Worm (Caenorhabditis elegans) whole organism, L3 larva: ENCODE results near the gene clc-4.

Experiments
- R02D3.7 ChIP-seq: fragments of 150-350 bp; optimal IDR thresholded peaks from 2 replicates; lab custom pipeline; 2014; ENCODE audit warnings: missing biosample characterization, missing genetic modification characterization
- ZK546.5 ChIP-seq: sonication (generic microtip); optimal IDR thresholded peaks from 2 replicates; lab custom pipeline; 2017; ENCODE audit warnings: missing biosample characterization, missing genetic modification characterization
- aly-2 ChIP-seq: fragments of 150-350 bp; optimal IDR thresholded peaks from 2 replicates; lab custom pipeline; 2014; ENCODE audit warnings: missing biosample characterization, missing genetic modification characterization
- ama-1 ChIP-seq: fragments of 150-350 bp; optimal IDR thresholded peaks from 2 replicates; lab custom pipeline; 2018
- ceh-16 ChIP-seq: sonication (generic microtip); optimal IDR thresholded peaks from 2 replicates; lab custom pipeline; 2017; ENCODE audit warnings: missing biosample characterization, missing genetic modification characterization
- ceh-28 ChIP-seq: fragments of 150-350 bp; optimal IDR thresholded peaks from 2 replicates; lab custom pipeline; 2014; ENCODE audit warnings: missing biosample characterization, missing genetic modification reagents, missing genetic modification characterization
- ceh-82 ChIP-seq: fragments of 150-350 bp; optimal IDR thresholded peaks from 2 replicates; lab custom pipeline; 2014; ENCODE audit warnings: missing biosample characterization, missing genetic modification characterization
- ceh-9 ChIP-seq: sonication (generic microtip); optimal IDR thresholded peaks from 2 replicates; lab custom pipeline; 2018; ENCODE audit warnings: missing biosample characterization, missing genetic modification characterization
- daf-12 ChIP-seq: fragments of 150-350 bp; optimal IDR thresholded peaks from 2 replicates; lab custom pipeline; 2014; ENCODE audit warnings: missing biosample characterization, missing genetic modification reagents, missing genetic modification characterization
- egl-27 ChIP-seq: sonication (generic microtip); optimal IDR thresholded peaks from 4 replicates; lab custom pipeline; 2017; ENCODE audit warnings: missing biosample characterization, missing genetic modification reagents, missing genetic modification characterization
- egl-5 ChIP-seq: fragments of 150-350 bp; optimal IDR thresholded peaks from 2 replicates; lab custom pipeline; 2017; ENCODE audit warnings: missing biosample characterization, missing genetic modification reagents, missing genetic modification characterization, inconsistent platforms
- elt-1 ChIP-seq: fragments of 150-350 bp; optimal IDR thresholded peaks from 2 replicates; lab custom pipeline; 2014; ENCODE audit warnings: missing biosample characterization, missing genetic modification characterization
- elt-2 ChIP-seq: sonication (generic microtip); optimal IDR thresholded peaks from 2 replicates; lab custom pipeline; 2016; ENCODE audit warnings: missing genetic modification reagents, mild to moderate bottlenecking, missing genetic modification characterization, missing compliant biosample characterization
- elt-3 ChIP-seq, 3 experiments: fragments of 150-350 bp in 1 of 3; sonication (generic microtip) in 2 of 3; optimal IDR thresholded peaks; 2 replicates in 2 of 3; 4 replicates in 1 of 3; lab custom pipeline; 2014 to 2017; ENCODE audit warnings: missing biosample characterization in 3 of 3, missing genetic modification characterization in 3 of 3
- fkh-2 ChIP-seq: fragments of 150-350 bp; optimal IDR thresholded peaks from 2 replicates; lab custom pipeline; 2014; ENCODE audit warnings: missing biosample characterization, missing genetic modification reagents, missing genetic modification characterization
- fos-1 ChIP-seq: fragments of 150-350 bp; optimal IDR thresholded peaks from 2 replicates; lab custom pipeline; 2014; ENCODE audit warnings: missing biosample characterization, missing genetic modification characterization
- hmg-11 ChIP-seq: sonication (generic microtip); optimal IDR thresholded peaks from 2 replicates; lab custom pipeline; 2016; ENCODE audit warnings: missing genetic modification characterization, missing compliant biosample characterization
- jun-1 ChIP-seq: fragments of 150-350 bp; optimal IDR thresholded peaks from 2 replicates; lab custom pipeline; 2014; ENCODE audit warnings: missing biosample characterization, missing genetic modification reagents, missing genetic modification characterization
- lin-15B ChIP-seq: fragments of 150-350 bp; optimal IDR thresholded peaks from 2 replicates; lab custom pipeline; 2014; ENCODE audit warnings: missing biosample characterization, missing genetic modification characterization
- lin-39 ChIP-seq: fragments of 150-350 bp; optimal IDR thresholded peaks from 2 replicates; lab custom pipeline; 2018; ENCODE audit warnings: missing biosample characterization, missing genetic modification reagents, missing genetic modification characterization
- lsy-12 ChIP-seq: sonication (generic microtip); optimal IDR thresholded peaks from 2 replicates; lab custom pipeline; 2016; ENCODE audit warnings: mild to moderate bottlenecking, missing genetic modification characterization, missing compliant biosample characterization
- mdl-1 ChIP-seq: fragments of 150-350 bp; optimal IDR thresholded peaks from 2 replicates; lab custom pipeline; 2014; ENCODE audit warnings: missing biosample characterization, missing genetic modification characterization
- mml-1 ChIP-seq: fragments of 150-350 bp; sonication (generic microtip); optimal IDR thresholded peaks from 3 replicates; lab custom pipeline; 2014; ENCODE audit warnings: missing biosample characterization, missing genetic modification characterization
- nfya-1 ChIP-seq: sonication (generic microtip); optimal IDR thresholded peaks from 2 replicates; lab custom pipeline; 2017; ENCODE audit warnings: missing genetic modification characterization, mild to moderate bottlenecking, missing compliant biosample characterization, antibody characterized with exemption, moderate library complexity; ENCODE audit not compliant: insufficient read depth
- nhr-11 ChIP-seq: fragments of 150-350 bp; optimal IDR thresholded peaks from 2 replicates; lab custom pipeline; 2014; ENCODE audit warnings: missing biosample characterization, missing genetic modification characterization
- nhr-23 ChIP-seq: fragments of 150-350 bp; optimal IDR thresholded peaks from 2 replicates; lab custom pipeline; 2014; ENCODE audit warnings: missing biosample characterization, missing genetic modification reagents, missing genetic modification characterization
- nhr-237 ChIP-seq: fragments of 150-350 bp; optimal IDR thresholded peaks from 2 replicates; lab custom pipeline; 2014; ENCODE audit warnings: missing biosample characterization, missing genetic modification characterization
- nhr-25 ChIP-seq: sonication (generic microtip); optimal IDR thresholded peaks from 2 replicates; lab custom pipeline; 2017; ENCODE audit warnings: missing biosample characterization, missing genetic modification characterization
- nhr-28 ChIP-seq: fragments of 150-350 bp; optimal IDR thresholded peaks from 2 replicates; lab custom pipeline; 2014; ENCODE audit warnings: missing biosample characterization, missing genetic modification characterization
- nhr-43 ChIP-seq: sonication (generic microtip); optimal IDR thresholded peaks from 2 replicates; lab custom pipeline; 2016; ENCODE audit warnings: mild to moderate bottlenecking, missing genetic modification characterization, missing compliant biosample characterization; ENCODE audit not compliant: poor library complexity, severe bottlenecking
- nhr-76 ChIP-seq: fragments of 150-350 bp; sonication (generic microtip); optimal IDR thresholded peaks from 5 replicates; lab custom pipeline; 2014; ENCODE audit warnings: missing biosample characterization, missing genetic modification characterization
- nhr-77 ChIP-seq: fragments of 150-350 bp; optimal IDR thresholded peaks from 2 replicates; lab custom pipeline; 2014; ENCODE audit warnings: missing biosample characterization, missing genetic modification characterization
- pha-4 ChIP-seq: fragments of 150-350 bp; optimal IDR thresholded peaks from 2 replicates; lab custom pipeline; 2014; ENCODE audit warnings: missing biosample characterization, missing genetic modification reagents, missing genetic modification characterization
- pqm-1 ChIP-seq: fragments of 150-350 bp; optimal IDR thresholded peaks from 2 replicates; lab custom pipeline; 2017; ENCODE audit warnings: missing biosample characterization, missing genetic modification characterization, inconsistent platforms
- sea-2 ChIP-seq: fragments of 150-350 bp; sonication (generic microtip); optimal IDR thresholded peaks from 4 replicates; lab custom pipeline; 2014; ENCODE audit warnings: missing biosample characterization, missing genetic modification reagents, missing genetic modification characterization
- skn-1 ChIP-seq: fragments of 150-350 bp; optimal IDR thresholded peaks from 2 replicates; lab custom pipeline; 2014; ENCODE audit warnings: missing biosample characterization, missing genetic modification characterization
- snpc-4 ChIP-seq: fragments of 150-350 bp; optimal IDR thresholded peaks from 2 replicates; lab custom pipeline; 2014; ENCODE audit warnings: missing biosample characterization, missing genetic modification characterization
- tbx-2 ChIP-seq: sonication (generic microtip); optimal IDR thresholded peaks from 2 replicates; lab custom pipeline; 2016; ENCODE audit warnings: mild to moderate bottlenecking, missing genetic modification characterization, missing compliant biosample characterization
- unc-39 ChIP-seq: sonication (generic microtip); optimal IDR thresholded peaks from 4 replicates; lab custom pipeline; 2017; ENCODE audit warnings: missing biosample characterization, missing genetic modification characterization
- unc-62 ChIP-seq: fragments of 150-350 bp; sonication (generic microtip); optimal IDR thresholded peaks from 4 replicates; lab custom pipeline; 2014; ENCODE audit warnings: missing biosample characterization, missing genetic modification reagents, missing genetic modification characterization
- zag-1 ChIP-seq: fragments of 150-350 bp; optimal IDR thresholded peaks from 2 replicates; lab custom pipeline; 2014; ENCODE audit warnings: missing biosample characterization, missing genetic modification characterization
- ztf-11 ChIP-seq: fragments of 150-350 bp; optimal IDR thresholded peaks from 2 replicates; lab custom pipeline; 2014; ENCODE audit warnings: missing biosample characterization, missing genetic modification characterization

The clc-4 gene

DNA sequence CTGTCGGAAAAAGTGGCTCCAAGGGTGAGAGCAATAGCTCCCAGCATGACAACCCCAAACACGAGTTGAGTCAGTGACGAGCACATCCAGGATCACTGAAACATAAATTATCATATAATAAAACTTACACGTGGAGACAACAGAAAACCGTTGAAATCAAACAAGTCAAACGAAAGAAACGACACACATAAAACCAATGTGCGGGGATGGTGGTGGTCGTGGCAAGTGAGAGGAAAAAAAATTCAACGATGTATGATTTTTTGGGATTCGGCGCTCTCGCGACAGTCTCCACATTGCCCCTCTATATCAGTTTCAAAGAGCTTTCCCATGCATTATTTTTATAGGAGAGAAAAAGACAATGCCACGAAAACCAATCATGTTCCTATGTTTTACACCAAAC lies at the start of gene clc-4:
Gene clc-4, minus strand, starts transcription at position 101 of the 400 bp plus-strand sequence.
- TF ChIP-seq ama-1 (lab: Kevin White, UChicago) (no peak), zag-1 (no peak)

DNA sequence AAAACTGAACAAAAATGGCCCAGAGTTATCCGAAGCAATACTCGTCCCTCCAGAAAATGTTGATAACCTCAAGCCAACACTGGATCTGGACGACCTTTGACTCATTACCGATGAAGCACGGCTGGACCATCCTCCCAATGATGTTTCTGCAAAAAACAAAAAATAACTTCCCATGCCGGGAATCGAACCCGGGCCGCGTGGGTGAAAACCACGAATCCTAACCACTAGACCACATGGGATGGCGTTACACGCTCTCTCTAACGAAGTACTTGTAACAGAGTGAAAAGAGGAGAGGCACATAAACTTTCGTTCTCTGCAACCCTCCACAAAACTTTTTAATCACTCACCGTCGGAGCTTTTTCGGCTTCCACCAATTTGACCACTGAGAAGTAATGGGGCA lies 37.4 kb upstream of the clc-4 start:
- TF ChIP-seq nhr-43 (no peak), nhr-23 (tag; lab: Kevin White, UChicago) (no peak), ama-1 (lab: Kevin White, UChicago) (no peak), jun-1 (tag; lab: Kevin White, UChicago) (no peak), lsy-12 (tag; lab: Kevin White, UChicago) (peak; percentile 67), snpc-4 (no peak), nhr-76 (tag; lab: Kevin White, UChicago) (no peak), pqm-1 (tag; lab: Kevin White, UChicago) (no peak), fkh-2 (tag; lab: Kevin White, UChicago) (no peak), lin-15B (tag; lab: Kevin White, UChicago) (no peak), elt-3 (tag; optimal IDR thresholded peaks at IDR 0.05; lab: Kevin White, UChicago) (no peak), aly-2 (no peak), mdl-1 (tag; lab: Kevin White, UChicago) (no peak), nhr-77 (tag; lab: Kevin White, UChicago) (no peak), nhr-25 (tag; lab: Kevin White, UChicago) (no peak), sea-2 (GFP tag; lab: Kevin White, UChicago) (no peak), elt-2 (tag; lab: Kevin White, UChicago) (peak; percentile 29), nhr-28 (tag; lab: Kevin White, UChicago) (no peak), ceh-9 (tag; lab: Kevin White, UChicago) (no peak), R02D3.7 (tag; lab: Kevin White, UChicago) (no peak), mml-1 (tag; lab: Kevin White, UChicago) (no peak), ZK546.5 (no peak), unc-39 (no peak), lin-39 (no peak), nhr-11 (tag; lab: Kevin White, UChicago) (peak; percentile 19), ceh-16 (tag; lab: Kevin White, UChicago) (no peak), egl-5 (tag; lab: Kevin White, UChicago) (no peak), tbx-2 (tag; lab: Kevin White, UChicago) (peak; percentile 36), nfya-1 (no peak), egl-27 (peak; percentile 2), skn-1 (no peak), ztf-11 (tag; lab: Kevin White, UChicago) (no peak), nhr-237 (no peak), elt-1 (no peak), ceh-82 (tag; lab: Kevin White, UChicago) (peak; percentile 12), ceh-28 (tag; lab: Kevin White, UChicago) (no peak), hmg-11 (tag; lab: Kevin White, UChicago) (peak; percentile 45)

DNA sequence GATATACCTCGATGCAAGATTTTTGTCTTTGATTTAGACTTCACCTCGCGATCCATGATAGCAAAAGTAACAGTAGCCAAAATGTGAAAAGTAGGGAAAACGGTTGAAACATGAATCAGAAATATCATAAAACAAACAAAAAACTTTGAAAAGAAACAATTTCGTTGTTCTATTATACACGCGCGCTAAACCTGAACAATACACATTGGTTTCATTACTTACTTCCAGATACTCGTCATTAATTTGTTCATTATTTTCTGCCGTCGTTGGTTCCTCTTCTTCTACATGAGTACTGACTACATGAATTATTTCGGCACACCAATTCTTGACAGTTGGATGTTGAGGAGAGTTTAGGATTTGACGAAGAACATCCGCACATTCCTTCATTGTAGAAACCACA lies 36.8 kb upstream of the clc-4 start, which contains the start of gene F31B12.3:
Gene F31B12.3, minus strand, starts transcription at position 101 of the 400 bp plus-strand sequence.
- TF ChIP-seq nhr-77 (tag; lab: Kevin White, UChicago): no peak
- TF ChIP-seq unc-62: no peak
- TF ChIP-seq mml-1 (tag; lab: Kevin White, UChicago): no peak
- no peak for TF ChIP-seq egl-5 (tag; lab: Kevin White, UChicago)
- TF ChIP-seq fkh-2 (tag; lab: Kevin White, UChicago): no peak
- no peak for TF ChIP-seq jun-1 (tag; lab: Kevin White, UChicago)
- no peak for TF ChIP-seq pqm-1 (tag; lab: Kevin White, UChicago)
- TF ChIP-seq nhr-43: no peak
- TF ChIP-seq pha-4 (tag; lab: Kevin White, UChicago): no peak
- no peak for TF ChIP-seq R02D3.7 (tag; lab: Kevin White, UChicago)
- no peak for TF ChIP-seq ceh-82 (tag; lab: Kevin White, UChicago)
- TF ChIP-seq ama-1 (lab: Kevin White, UChicago): no peak
- no peak for TF ChIP-seq sea-2 (GFP tag; lab: Kevin White, UChicago)
- TF ChIP-seq fos-1 (tag; lab: Kevin White, UChicago): no peak
- no peak for TF ChIP-seq snpc-4
- no peak for TF ChIP-seq elt-1
- no peak for TF ChIP-seq nhr-28 (tag; lab: Kevin White, UChicago)
- TF ChIP-seq ceh-28 (tag; lab: Kevin White, UChicago): no peak
- TF ChIP-seq daf-12: no peak
- TF ChIP-seq, all 47 proteins: peak for 0
